Fruit fly (Drosophila melanogaster): ENCODE data around the gene CG32512.

CG32512 gene

dm6 chrX:21058991-21059390 lies 8.3 kb downstream of the CG32512 start (continued):
- TF ChIP-seq seq (GFP tag; IDR thresholded peaks at IDR 0.05) (peak; percentile 90), Sry-β (GFP tag; optimal IDR thresholded peaks at IDR 0.05) (peak; percentile 22), MBD-R2 (GFP tag; IDR thresholded peaks at IDR 0.05) (peak; percentile 52; the same call in 1 of the 2 replicates), pnt (GFP tag; optimal IDR thresholded peaks at IDR 0.05) (peak; percentile 90), CG16813 (GFP tag; IDR thresholded peaks at IDR 0.05; ENCODE audit: partially characterized antibody) (no peak), CG10267 (tag; optimal IDR thresholded peaks at IDR 0.05) (peak; percentile 81), Stat92E (GFP tag; optimal IDR thresholded peaks at IDR 0.05) (peak in 1 of 3 experiments; percentile 69), grau (tag; optimal IDR thresholded peaks at IDR 0.05) (peak; percentile 88), Bdp1 (GFP tag; optimal IDR thresholded peaks at IDR 0.05) (peak; percentile 81), unpg (GFP tag; optimal IDR thresholded peaks at IDR 0.05) (peak; percentile 96), NfI (GFP tag; optimal IDR thresholded peaks at IDR 0.05) (peak; percentile 93), CG32767 (GFP tag; IDR thresholded peaks at IDR 0.05) (peak; percentile 87), h (optimal IDR thresholded peaks at IDR 0.05) (no peak), CG6813 (GFP tag; optimal IDR thresholded peaks at IDR 0.05) (peak; percentile 86), slp2 (GFP tag; optimal IDR thresholded peaks at IDR 0.05) (peak; percentile 84), TFAM (GFP tag; optimal IDR thresholded peaks at IDR 0.05) (peak; percentile 31), CG10654 (GFP tag; optimal IDR thresholded peaks at IDR 0.05) (peak; percentile 85), CG10979 (tag; optimal IDR thresholded peaks at IDR 0.05) (peak; percentile 91), CG13123 (GFP tag; optimal IDR thresholded peaks at IDR 0.05) (peak; percentile 79), E2f2 (GFP tag; IDR thresholded peaks at IDR 0.05) (peak; percentile 72), gfzf (GFP tag; optimal IDR thresholded peaks at IDR 0.05) (no peak), CG31388 (GFP tag; optimal IDR thresholded peaks at IDR 0.05) (peak; percentile 72), vfl (GFP tag; optimal IDR thresholded peaks at IDR 0.05) (peak; percentile 60), Trl (optimal IDR thresholded peaks at IDR 0.05) (no peak), Trl (GFP tag; optimal IDR thresholded peaks at IDR 0.05) (peak; percentile 84), grn (GFP tag; optimal IDR thresholded peaks at IDR 0.05) (peak; percentile 58), CG8388 (GFP tag; optimal IDR thresholded peaks at IDR 0.05) (peak; percentile 92), gce (GFP tag; IDR thresholded peaks at IDR 0.05) (peak; percentile 76; the same call in 2 of the 3 replicates), CG4820 (GFP tag; optimal IDR thresholded peaks at IDR 0.05) (peak; percentile 84), hb (GFP tag; IDR thresholded peaks at IDR 0.05; ENCODE audit: partially characterized antibody) (no peak), wdn (GFP tag; IDR thresholded peaks at IDR 0.05) (peak; percentile 74), CG42726 (GFP tag; IDR thresholded peaks at IDR 0.05; ENCODE audit: partially characterized antibody) (no peak), Bgb (GFP tag; IDR thresholded peaks at IDR 0.05; ENCODE audit: partially characterized antibody) (no peak), gsb-n (tag; optimal IDR thresholded peaks at IDR 0.05) (peak; percentile 90), hkb (optimal IDR thresholded peaks at IDR 0.05) (no peak), hkb (GFP tag; IDR thresholded peaks at IDR 0.05) (peak; percentile 89), CG11560 (tag; IDR thresholded peaks at IDR 0.05) (peak; percentile 58; the same call in 1 of the 3 replicates), jing (GFP tag; optimal IDR thresholded peaks at IDR 0.05) (peak; percentile 91), HmgZ (tag; optimal IDR thresholded peaks at IDR 0.05) (peak; percentile 90), CG12659 (GFP tag; optimal IDR thresholded peaks at IDR 0.05) (peak; percentile 89), CG10959 (GFP tag; IDR thresholded peaks at IDR 0.05) (peak; percentile 81), CG17385 (GFP tag; optimal IDR thresholded peaks at IDR 0.05) (peak; percentile 91), Max (GFP tag; optimal IDR thresholded peaks at IDR 0.05) (peak; percentile 61), CG34224 (GFP tag; IDR thresholded peaks at IDR 0.05; ENCODE audit: partially characterized antibody) (no peak), Gsc (GFP tag; IDR thresholded peaks at IDR 0.05) (peak; percentile 52; the same call in 1 of the 2 replicates), CG2202 (tag; optimal IDR thresholded peaks at IDR 0.05) (peak; percentile 84), dati (GFP tag; IDR thresholded peaks at IDR 0.05) (peak; percentile 51), run (tag; optimal IDR thresholded peaks at IDR 0.05) (peak; percentile 91), CG4424 (GFP tag; optimal IDR thresholded peaks at IDR 0.05) (peak; percentile 86), CG15514 (GFP tag; optimal IDR thresholded peaks at IDR 0.05) (peak; percentile 62), CG9876 (GFP tag; optimal IDR thresholded peaks at IDR 0.05) (peak; percentile 86)

Data from whole organism, embryonic.